Fruit fly (Drosophila melanogaster): ENCODE data around the gene CG33189.
A peak's percentile ranks its signal among the peaks of the same experiment; 100 is the strongest.

The CG33189 gene

dm6 chr3R:8823761-8824499 is 43.3 kb upstream of the CG33189 start, which contains the start of the genes IscU and CG8379 (continued):
- TF ChIP-seq CG7372 (GFP tag; IDR thresholded peaks at IDR 0.05) (no peak), chm (GFP tag; IDR thresholded peaks at IDR 0.05) (no peak), CG7987 (GFP tag; optimal IDR thresholded peaks at IDR 0.05) (no peak), CG6765 (GFP tag; optimal IDR thresholded peaks at IDR 0.05) (no peak), Oli (tag; optimal IDR thresholded peaks at IDR 0.05) (no peak), CG13424 (tag; optimal IDR thresholded peaks at IDR 0.05) (peak; percentile 11), pfk (GFP tag; optimal IDR thresholded peaks at IDR 0.05) (no peak), sisA (GFP tag; IDR thresholded peaks at IDR 0.05) (no peak), Ets97D (GFP tag; optimal IDR thresholded peaks at IDR 0.05) (peak; percentile 10), CG16813 (GFP tag; IDR thresholded peaks at IDR 0.05; ENCODE audit: partially characterized antibody) (peak; percentile 63; the same call in 2 of the 3 replicates), CG1832 (GFP tag; optimal IDR thresholded peaks at IDR 0.05) (no peak), NFAT (GFP tag; IDR thresholded peaks at IDR 0.05) (no peak), da (GFP tag; optimal IDR thresholded peaks at IDR 0.05) (no peak), Adf1 (GFP tag; IDR thresholded peaks at IDR 0.05) (no peak), sna (GFP tag; IDR thresholded peaks at IDR 0.05; ENCODE audit: partially characterized antibody) (peak; percentile 73), tgo (GFP tag; IDR thresholded peaks at IDR 0.05) (no peak), CG10274 (GFP tag; optimal IDR thresholded peaks at IDR 0.05) (no peak), CG3281 (GFP tag; optimal IDR thresholded peaks at IDR 0.05) (no peak), gcm2 (GFP tag; optimal IDR thresholded peaks at IDR 0.05) (no peak), bbx (GFP tag; IDR thresholded peaks at IDR 0.05; ENCODE audit: partially characterized antibody) (no peak), toy (GFP tag; IDR thresholded peaks at IDR 0.05) (no peak), CG12391 (tag; optimal IDR thresholded peaks at IDR 0.05) (peak; percentile 45), cas (GFP tag; IDR thresholded peaks at IDR 0.05) (no peak), CG2129 (GFP tag; IDR thresholded peaks at IDR 0.05; ENCODE audit: partially characterized antibody) (peak; percentile 34; the same call in 1 of the 2 replicates), CG13894 (tag; optimal IDR thresholded peaks at IDR 0.05) (no peak), eve (GFP tag; optimal IDR thresholded peaks at IDR 0.05) (no peak), Chrac-16 (GFP tag; optimal IDR thresholded peaks at IDR 0.05) (no peak), CG13123 (GFP tag; optimal IDR thresholded peaks at IDR 0.05) (no peak), stwl (tag; optimal IDR thresholded peaks at IDR 0.05) (peak; percentile 92), CG4820 (GFP tag; optimal IDR thresholded peaks at IDR 0.05) (no peak), psq (GFP tag; optimal IDR thresholded peaks at IDR 0.05) (no peak), nau (GFP tag; optimal IDR thresholded peaks at IDR 0.05) (no peak), abd-A (tag; optimal IDR thresholded peaks at IDR 0.05) (no peak), CG10462 (GFP tag; optimal IDR thresholded peaks at IDR 0.05) (no peak), CG2120 (GFP tag; optimal IDR thresholded peaks at IDR 0.05) (no peak), amos (GFP tag; IDR thresholded peaks at IDR 0.05; ENCODE audit: partially characterized antibody) (peak; percentile 53; the same call in 1 of the 2 replicates), CG4707 (GFP tag; optimal IDR thresholded peaks at IDR 0.05) (no peak), Ets65A (GFP tag) (no peak), CG7963 (GFP tag; IDR thresholded peaks at IDR 0.05; ENCODE audit: partially characterized antibody) (no peak), pita (GFP tag; optimal IDR thresholded peaks at IDR 0.05) (no peak), ham (GFP tag; IDR thresholded peaks at IDR 0.05) (no peak), otp (GFP tag; IDR thresholded peaks at IDR 0.05) (no peak), Blimp-1 (GFP tag; optimal IDR thresholded peaks at IDR 0.05) (no peak), caup (GFP tag; optimal IDR thresholded peaks at IDR 0.05; ENCODE audit: severe bottlenecking) (no peak), twi (tag; optimal IDR thresholded peaks at IDR 0.05) (no peak), CG9932 (GFP tag; IDR thresholded peaks at IDR 0.05) (no peak; the same call in 1 of the 2 replicates), ems (GFP tag; optimal IDR thresholded peaks at IDR 0.05) (no peak), CG10209 (GFP tag; optimal IDR thresholded peaks at IDR 0.05) (no peak), pros (GFP tag; optimal IDR thresholded peaks at IDR 0.05) (no peak)

Data from whole organism, embryonic.